Fruit fly (Drosophila melanogaster) whole organism, embryonic: ENCODE results near the gene Doc2.

Source experiments
- CG12769 ChIP-seq: fragments of 200-800 bp; sonication (Bioruptor generic); optimal IDR thresholded peaks from 2 replicates; lab custom pipeline; 2019; ENCODE audit warnings: missing biosample characterization, mild to moderate bottlenecking, missing genetic modification characterization, moderate library complexity
- HLH54F ChIP-seq: fragments of 200-800 bp; sonication (Bioruptor generic); optimal IDR thresholded peaks from 3 replicates; lab custom pipeline; 2016; ENCODE audit warnings: missing biosample characterization, missing genetic modification characterization
- Kr ChIP-seq: fragments of 200-800 bp; sonication (Bioruptor generic); optimal IDR thresholded peaks from 2 replicates; lab custom pipeline; 2017; ENCODE audit warnings: missing biosample characterization, mild to moderate bottlenecking, missing genetic modification characterization
- Sry-δ ChIP-seq: fragments of 200-800 bp; sonication (Bioruptor generic); optimal IDR thresholded peaks from 2 replicates; lab custom pipeline; 2016; ENCODE audit warnings: missing biosample characterization, missing genetic modification characterization
- crol ChIP-seq: fragments of 200-800 bp; sonication (Bioruptor generic); IDR thresholded peaks from 2 replicates; pipeline ENCODE4 v1.3.6; 2022; ENCODE audit warnings: missing biosample characterization, missing genetic modification characterization
- eve ChIP-seq, 2 experiments: fragments of >200 bp; optimal IDR thresholded peaks; 2 replicates each; lab custom pipeline; 2017; ENCODE audit warnings: missing biosample characterization in 2 of 2, missing genetic modification characterization in 2 of 2
- prd ChIP-seq, 3 experiments: fragments of >200 bp in 2 of 3; fragments of 200-800 bp in 1 of 3; sonication (Bioruptor generic) in 1 of 3; optimal IDR thresholded peaks in 2 of 3; IDR thresholded peaks in 1 of 3; 2 replicates in 2 of 3; 3 replicates in 1 of 3; pipeline versions ENCODE4 v1.3.6 to Lab custom; 2017 to 2022; ENCODE audit warnings: missing biosample characterization in 1 of 3, missing genetic modification characterization in 1 of 3
- rib ChIP-seq: fragments of 200-800 bp; sonication (Bioruptor generic); IDR thresholded peaks from 2 replicates; pipeline ENCODE4 v1.3.6; 2022; ENCODE audit warnings: missing biosample characterization, missing genetic modification characterization
- slou ChIP-seq: fragments of 200-800 bp; sonication (Bioruptor generic); optimal IDR thresholded peaks from 3 replicates; lab custom pipeline; 2016; ENCODE audit warnings: missing biosample characterization, missing genetic modification characterization

dm6 chr3L:9023627-9024026 lies 4.6 kb upstream of the Doc2 start:
- TF ChIP-seq crol (no peak), CG12769 (tag; lab: Kevin White, UChicago) (peak; percentile 34), rib (GFP tag; lab: Robert Waterston, UW) (no peak), eve (GFP tag; optimal IDR thresholded peaks at IDR 0.05; lab: Kevin White, UChicago) (no peak), Kr (GFP tag; lab: Kevin White, UChicago) (no peak), Sry-δ (GFP tag; lab: Kevin White, UChicago) (peak; percentile 20), slou (GFP tag; lab: Kevin White, UChicago) (no peak), HLH54F (GFP tag; lab: Kevin White, UChicago) (peak; percentile 45), prd (optimal IDR thresholded peaks at IDR 0.05; lab: Kevin White, UChicago) (no peak), prd (GFP tag; IDR thresholded peaks at IDR 0.05; lab: Robert Waterston, UW) (peak; percentile 89)
